Worm (Caenorhabditis elegans): Measurements from ENCODE around the gene hrg-9.

hrg-9 gene

ce11 chrV:12950812-12951528 is 12.2 kb downstream of the hrg-9 start, which contains the start of the genes T16G1.9 and T16G1.18:
Gene T16G1.9 (minus strand): TSS chrV:12950862.
Gene T16G1.18 (plus strand): TSS chrV:12951304.
- TF ChIP-seq ces-1 (GFP tag; optimal IDR thresholded peaks at IDR 0.05) (peak; percentile 90), hlh-1 (tag; optimal IDR thresholded peaks at IDR 0.05) (peak; percentile 50), bed-3 (GFP tag; optimal IDR thresholded peaks at IDR 0.05) (no peak), elt-1 (tag; optimal IDR thresholded peaks at IDR 0.05; ENCODE audit: borderline replicate concordance, insufficient read depth) (no peak), mep-1 (tag; optimal IDR thresholded peaks at IDR 0.05) (peak; percentile 17), lin-13 (tag; optimal IDR thresholded peaks at IDR 0.05) (peak; percentile 14), pha-4 (tag; optimal IDR thresholded peaks at IDR 0.05) (peak; percentile 11), ceh-43 (GFP tag; optimal IDR thresholded peaks at IDR 0.05) (no peak), nhr-237 (tag; optimal IDR thresholded peaks at IDR 0.05) (peak; percentile 12), M03D4.4 (tag; optimal IDR thresholded peaks at IDR 0.05) (no peak), nhr-76 (tag; optimal IDR thresholded peaks at IDR 0.05) (no peak)

- no peak for TF ChIP-seq ceh-43 (GFP tag; optimal IDR thresholded peaks at IDR 0.05)
- TF ChIP-seq nhr-237 (tag; optimal IDR thresholded peaks at IDR 0.05), result no peak
Measured at ce11 chrV:12949607-12950006, 13.5 kb downstream of the hrg-9 start, which contains the start of gene T16G1.13. Gene T16G1.13 (plus strand): TSS chrV:12949907.

ce11 chrV:12944775-12945174 is 18.4 kb downstream of the hrg-9 start, which contains the start of gene grl-2:
Gene grl-2 (plus strand): TSS chrV:12945075.
- TF ChIP-seq sptf-1 (tag; optimal IDR thresholded peaks at IDR 0.05) (no peak), ceh-39 (tag; optimal IDR thresholded peaks at IDR 0.05) (no peak), drap-1 (GFP tag; optimal IDR thresholded peaks at IDR 0.05) (no peak), mls-2 (tag; optimal IDR thresholded peaks at IDR 0.05) (no peak), unc-62 (GFP tag; optimal IDR thresholded peaks at IDR 0.05) (no peak), unc-39 (tag; optimal IDR thresholded peaks at IDR 0.05) (no peak), nhr-12 (tag; optimal IDR thresholded peaks at IDR 0.05) (no peak), hlh-1 (tag; optimal IDR thresholded peaks at IDR 0.05) (no peak), snpc-4 (tag; optimal IDR thresholded peaks at IDR 0.05) (no peak), flh-1 (GFP tag; optimal IDR thresholded peaks at IDR 0.05) (no peak)

- TF ChIP-seq mep-1 (tag; optimal IDR thresholded peaks at IDR 0.05) (no peak), nhr-2 (tag; optimal IDR thresholded peaks at IDR 0.05) (no peak), hlh-1 (tag; optimal IDR thresholded peaks at IDR 0.05) (no peak), mls-2 (tag; optimal IDR thresholded peaks at IDR 0.05) (no peak), blmp-1 (tag; optimal IDR thresholded peaks at IDR 0.05) (no peak), elt-1 (tag; optimal IDR thresholded peaks at IDR 0.05; ENCODE audit: borderline replicate concordance, insufficient read depth) (no peak), M03D4.4 (tag; optimal IDR thresholded peaks at IDR 0.05) (no peak), ces-1 (GFP tag; optimal IDR thresholded peaks at IDR 0.05) (no peak), unc-62 (GFP tag; optimal IDR thresholded peaks at IDR 0.05) (no peak), unc-120 (tag; optimal IDR thresholded peaks at IDR 0.05; ENCODE audit: poor library complexity, severe bottlenecking) (no peak), elt-3 (tag; optimal IDR thresholded peaks at IDR 0.05) (no peak), nhr-76 (tag; optimal IDR thresholded peaks at IDR 0.05) (no peak), mab-5 (tag; optimal IDR thresholded peaks at IDR 0.05) (no peak), snpc-4 (tag; optimal IDR thresholded peaks at IDR 0.05) (no peak)
Measured at ce11 chrV:12944229-12944628, 18.9 kb downstream of the hrg-9 start, which contains the start of gene T16G1.3. Gene T16G1.3 (minus strand): TSS chrV:12944329.

ce11 chrV:12943399-12943798 is 19.7 kb downstream of the hrg-9 start:
- TF ChIP-seq M03D4.4 (tag; optimal IDR thresholded peaks at IDR 0.05) (no peak), nhr-28 (tag; optimal IDR thresholded peaks at IDR 0.05) (no peak), ceh-39 (tag; optimal IDR thresholded peaks at IDR 0.05) (no peak), bed-3 (GFP tag; optimal IDR thresholded peaks at IDR 0.05) (no peak), zip-8 (tag; optimal IDR thresholded peaks at IDR 0.05) (no peak), ceh-83 (GFP tag; optimal IDR thresholded peaks at IDR 0.05) (no peak), ztf-11 (tag; optimal IDR thresholded peaks at IDR 0.05) (no peak), pha-4 (tag; optimal IDR thresholded peaks at IDR 0.05) (no peak), nhr-12 (tag; optimal IDR thresholded peaks at IDR 0.05) (no peak), ham-2 (GFP tag; optimal IDR thresholded peaks at IDR 0.05) (no peak), hlh-1 (tag; optimal IDR thresholded peaks at IDR 0.05) (no peak), nhr-2 (tag; optimal IDR thresholded peaks at IDR 0.05) (no peak), lin-32 (GFP tag; optimal IDR thresholded peaks at IDR 0.05) (no peak)

All from whole organism, mixed stage, embryonic.